Worm (Caenorhabditis elegans) whole organism, early embryonic: ENCODE measurements around the gene cyn-12.

Source experiments
- B0310.2 ChIP-seq: sonication (generic microtip); optimal IDR thresholded peaks from 2 replicates; lab custom pipeline; 2016; ENCODE audit warnings: mild to moderate bottlenecking, missing genetic modification characterization, missing compliant biosample characterization
- hmg-4 ChIP-seq: fragments of 200-800 bp; sonication (Bioruptor generic); optimal IDR thresholded peaks from 2 replicates; lab custom pipeline; 2018; ENCODE audit warnings: mild to moderate bottlenecking, missing genetic modification characterization, missing compliant biosample characterization
- pes-1 ChIP-seq: fragments of 200-800 bp; sonication (Bioruptor generic); IDR thresholded peaks from 2 replicates; pipeline ENCODE4 v1.3.6; 2022; ENCODE audit warnings: missing genetic modification reagents, missing genetic modification characterization, missing compliant biosample characterization
- scrt-1 ChIP-seq: fragments of 200-800 bp; sonication (Bioruptor generic); IDR thresholded peaks from 2 replicates; pipeline ENCODE4 v1.3.6; 2022; ENCODE audit warnings: missing genetic modification characterization, missing compliant biosample characterization
- tbx-37 ChIP-seq: fragments of 200-800 bp; sonication (Bioruptor generic); conservative IDR thresholded peaks from 2 replicates; pipeline ENCODE4 v1.3.6; 2022; ENCODE audit warnings: missing genetic modification reagents, missing genetic modification characterization, missing compliant biosample characterization

Gene cyn-12

DNA sequence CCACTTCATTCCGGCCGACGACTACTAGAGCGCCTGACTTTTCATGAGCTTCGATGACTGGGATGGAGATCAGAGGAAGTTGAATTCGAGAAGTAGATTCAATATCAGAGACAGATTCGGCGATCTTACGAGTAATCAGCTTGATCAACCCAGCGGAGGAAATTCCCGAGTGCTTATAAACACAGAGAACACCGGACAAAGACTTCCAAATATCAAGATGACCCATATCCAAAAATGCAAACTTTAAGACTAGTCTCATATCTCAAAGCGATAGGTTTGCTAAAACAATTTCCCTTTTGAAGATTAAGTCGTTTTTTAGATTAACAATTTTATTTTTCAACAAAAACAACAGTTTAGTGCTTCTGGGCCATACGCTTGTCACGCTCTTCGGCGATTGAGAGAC, 49.6 kb downstream of the cyn-12 start, which contains the start of gene Y43B11AR.3:
TSS of gene Y43B11AR.3 (minus strand) at position 335 of the 403 bp plus-strand sequence.
- TF ChIP-seq tbx-37 (GFP tag; lab: Robert Waterston, UW) = no peak
- TF ChIP-seq B0310.2 (tag; lab: Kevin White, UChicago) = no peak
- TF ChIP-seq pes-1 = no peak
- no peak for TF ChIP-seq scrt-1 (GFP tag; lab: Robert Waterston, UW)
- no peak for TF ChIP-seq hmg-4 (GFP tag; lab: Kevin White, UChicago)
